Fruit fly (Drosophila melanogaster) whole organism, pupa: ENCODE measurements around the gene ATPsyngamma.
A peak's percentile ranks its signal among the peaks of the same experiment; 100 is the strongest.

ENCODE experiments used
- CG10348 ChIP-seq: fragments of 200-800 bp; sonication (Bioruptor generic); IDR thresholded peaks from 2 replicates; pipeline ENCODE4 v1.3.6; 2022; ENCODE audit warnings: missing biosample characterization, missing genetic modification characterization
- CG12605 ChIP-seq: fragments of 200-800 bp; sonication (Bioruptor generic); IDR thresholded peaks from 2 replicates; pipeline ENCODE4 v1.3.6; 2022; ENCODE audit warnings: missing biosample characterization, missing genetic modification characterization
- CG13204 ChIP-seq: fragments of 200-800 bp; sonication (Bioruptor generic); optimal IDR thresholded peaks from 2 replicates; lab custom pipeline; 2018; ENCODE audit warnings: missing biosample characterization, mild to moderate bottlenecking, missing genetic modification characterization, moderate library complexity
- CG14655 ChIP-seq: fragments of 200-800 bp; sonication (Bioruptor generic); optimal IDR thresholded peaks from 3 replicates; lab custom pipeline; 2017; ENCODE audit warnings: mild to moderate bottlenecking, missing biosample characterization, missing genetic modification reagents, missing genetic modification characterization
- CG15710 ChIP-seq: fragments of 200-800 bp; sonication (Bioruptor generic); optimal IDR thresholded peaks from 2 replicates; lab custom pipeline; 2018; ENCODE audit warnings: missing biosample characterization, mild to moderate bottlenecking, missing genetic modification characterization, moderate library complexity
- CG17806 ChIP-seq: fragments of 200-800 bp; sonication (Bioruptor generic); optimal IDR thresholded peaks from 2 replicates; lab custom pipeline; 2018; ENCODE audit warnings: missing biosample characterization, mild to moderate bottlenecking, missing genetic modification characterization, moderate library complexity
- CG32121 ChIP-seq: fragments of 200-800 bp; sonication (Bioruptor generic); IDR thresholded peaks from 2 replicates; pipeline ENCODE4 v1.3.6; 2022; ENCODE audit warnings: missing biosample characterization, missing genetic modification characterization
- CG34367 ChIP-seq: fragments of 200-800 bp; sonication (Bioruptor generic); optimal IDR thresholded peaks from 2 replicates; lab custom pipeline; 2018; ENCODE audit warnings: missing biosample characterization, mild to moderate bottlenecking, missing genetic modification characterization
- CG4496 ChIP-seq: fragments of 200-800 bp; sonication (Bioruptor generic); IDR thresholded peaks from 3 replicates; pipeline ENCODE4 v1.3.6; 2022; ENCODE audit warnings: missing biosample characterization, missing genetic modification characterization
- CG8159 ChIP-seq: fragments of 200-800 bp; sonication (Bioruptor generic); optimal IDR thresholded peaks from 3 replicates; lab custom pipeline; 2018; ENCODE audit warnings: missing biosample characterization, mild to moderate bottlenecking, missing genetic modification characterization, moderate library complexity
- CG8301 ChIP-seq: fragments of 200-800 bp; sonication (Bioruptor generic); optimal IDR thresholded peaks from 2 replicates; lab custom pipeline; 2018; ENCODE audit warnings: missing biosample characterization, mild to moderate bottlenecking, missing genetic modification characterization
- CG9948 ChIP-seq: fragments of 200-800 bp; sonication (Bioruptor generic); optimal IDR thresholded peaks from 2 replicates; lab custom pipeline; 2018; ENCODE audit warnings: missing biosample characterization, mild to moderate bottlenecking, missing genetic modification characterization, moderate library complexity
- D1 ChIP-seq: fragments of 200-800 bp; sonication (Bioruptor generic); optimal IDR thresholded peaks from 2 replicates; lab custom pipeline; 2018; ENCODE audit warnings: missing biosample characterization, mild to moderate bottlenecking, missing genetic modification characterization, moderate library complexity
- EcR ChIP-seq: fragments of 200-800 bp; sonication (Bioruptor generic); optimal IDR thresholded peaks from 3 replicates; lab custom pipeline; 2019; ENCODE audit warnings: missing biosample characterization, missing genetic modification characterization, mild to moderate bottlenecking, moderate library complexity, missing genetic modification reagents
- Ets98B ChIP-seq: fragments of 200-800 bp; sonication (Bioruptor generic); IDR thresholded peaks from 2 replicates; pipeline ENCODE4 v1.3.6; 2022; ENCODE audit warnings: missing biosample characterization, missing genetic modification characterization
- Pif1A ChIP-seq: fragments of 200-800 bp; sonication (Bioruptor generic); optimal IDR thresholded peaks from 3 replicates; lab custom pipeline; 2016; ENCODE audit warnings: missing biosample characterization, missing genetic modification characterization
- Pif1B ChIP-seq: fragments of 200-800 bp; sonication (Bioruptor generic); optimal IDR thresholded peaks from 3 replicates; lab custom pipeline; 2016; ENCODE audit warnings: missing biosample characterization, missing genetic modification characterization
- Snoo ChIP-seq: fragments of 200-800 bp; sonication (Bioruptor generic); optimal IDR thresholded peaks from 3 replicates; lab custom pipeline; 2017; ENCODE audit warnings: missing biosample characterization, mild to moderate bottlenecking, missing genetic modification characterization, inconsistent platforms
- fd96Ca ChIP-seq: fragments of 200-800 bp; sonication (Bioruptor generic); IDR thresholded peaks from 3 replicates; pipeline ENCODE4 v1.3.6; 2022; ENCODE audit warnings: missing biosample characterization, missing genetic modification characterization
- gl ChIP-seq: fragments of 200-800 bp; sonication (Bioruptor generic); optimal IDR thresholded peaks from 2 replicates; lab custom pipeline; 2018; ENCODE audit warnings: missing biosample characterization, mild to moderate bottlenecking, missing genetic modification characterization
- rn ChIP-seq: fragments of 200-800 bp; sonication (Bioruptor generic); IDR thresholded peaks from 2 replicates; pipeline ENCODE4 v1.3.6; 2022; ENCODE audit warnings: missing biosample characterization, missing genetic modification characterization

Gene ATPsyngamma

dm6 chr3R:29775755-29776686 lies 27.1 kb upstream of the ATPsyngamma start:
- TF ChIP-seq Pif1B (GFP tag; lab: Kevin White, UChicago): no peak
- TF ChIP-seq CG14655 (GFP tag; lab: Kevin White, UChicago): peak; percentile 7
- peak; percentile 7 for TF ChIP-seq CG9948 (tag; lab: Kevin White, UChicago)
- TF ChIP-seq CG8159 (tag; lab: Kevin White, UChicago): peak; percentile 59
- TF ChIP-seq CG17806 (tag; lab: Kevin White, UChicago): peak; percentile 5

dm6 chr3R:29774360-29775193 lies 25.6 kb upstream of the ATPsyngamma start:
- peak; percentile 26; the same call in 1 of the 2 replicates for TF ChIP-seq CG32121
- TF ChIP-seq CG13204: peak; percentile 50
- peak; percentile 41 for TF ChIP-seq EcR (GFP tag; lab: Kevin White, UChicago)
- no peak for TF ChIP-seq CG34367 (tag; lab: Kevin White, UChicago)
- peak; percentile 9 for TF ChIP-seq gl (tag; lab: Kevin White, UChicago)
- peak; percentile 47; the same call in 2 of the 3 replicates for TF ChIP-seq fd96Ca
- TF ChIP-seq Pif1B (GFP tag; lab: Kevin White, UChicago): no peak
- TF ChIP-seq D1: no peak
- TF ChIP-seq Ets98B (GFP tag; lab: Robert Waterston, UW): peak; percentile 56; the same call in 1 of the 2 replicates

- peak; percentile 84 for TF ChIP-seq CG14655 (GFP tag; lab: Kevin White, UChicago)
- TF ChIP-seq gl (tag; lab: Kevin White, UChicago): peak; percentile 50
- peak; percentile 80 for TF ChIP-seq CG8301 (tag; lab: Kevin White, UChicago)
- TF ChIP-seq CG34367 (tag; lab: Kevin White, UChicago): peak; percentile 78
- peak; percentile 53 for TF ChIP-seq CG13204
- peak; percentile 86 for TF ChIP-seq fd96Ca
- peak; percentile 68 for TF ChIP-seq CG17806 (tag; lab: Kevin White, UChicago)
- TF ChIP-seq CG4496 (GFP tag; lab: Robert Waterston, UW): peak; percentile 78; the same call in 2 of the 3 replicates
- TF ChIP-seq CG32121: peak; percentile 78
- TF ChIP-seq rn: peak; percentile 67; the same call in 1 of the 2 replicates
- TF ChIP-seq CG8159 (tag; lab: Kevin White, UChicago): peak; percentile 83
- TF ChIP-seq Snoo (tag; lab: Kevin White, UChicago): peak; percentile 4
- TF ChIP-seq CG10348 (GFP tag; lab: Robert Waterston, UW): peak; percentile 42
- TF ChIP-seq Ets98B (GFP tag; lab: Robert Waterston, UW): peak; percentile 43; the same call in 1 of the 2 replicates
- TF ChIP-seq Pif1B (GFP tag; lab: Kevin White, UChicago): peak; percentile 70
- no peak for TF ChIP-seq D1
- no peak for TF ChIP-seq EcR (GFP tag; lab: Kevin White, UChicago)
- TF ChIP-seq CG9948 (tag; lab: Kevin White, UChicago): peak; percentile 74
- peak; percentile 82 for TF ChIP-seq Pif1A (GFP tag; lab: Kevin White, UChicago)
- TF ChIP-seq CG12605: no peak
- peak; percentile 86 for TF ChIP-seq CG15710 (tag; lab: Kevin White, UChicago)
Observed at dm6 chr3R:29773833-29774324, 24.9 kb upstream of the ATPsyngamma start.

dm6 chr3R:29772795-29773331 lies 23.9 kb upstream of the ATPsyngamma start:
- TF ChIP-seq CG4496 (GFP tag; lab: Robert Waterston, UW): no peak; the same call in 2 of the 3 replicates
- peak; percentile 70 for TF ChIP-seq Ets98B (GFP tag; lab: Robert Waterston, UW)
- TF ChIP-seq CG32121: peak; percentile 78
- peak; percentile 19 for TF ChIP-seq CG15710 (tag; lab: Kevin White, UChicago)
- TF ChIP-seq Snoo (tag; lab: Kevin White, UChicago): no peak
- no peak for TF ChIP-seq CG8159 (tag; lab: Kevin White, UChicago)
- no peak for TF ChIP-seq CG34367 (tag; lab: Kevin White, UChicago)
- TF ChIP-seq CG14655 (GFP tag; lab: Kevin White, UChicago): no peak
- TF ChIP-seq EcR (GFP tag; lab: Kevin White, UChicago): peak; percentile 84
- peak; percentile 68 for TF ChIP-seq CG12605
- TF ChIP-seq CG8301 (tag; lab: Kevin White, UChicago): no peak
- TF ChIP-seq CG13204: peak; percentile 99
- no peak for TF ChIP-seq D1
- TF ChIP-seq rn: peak; percentile 33; the same call in 1 of the 2 replicates
- TF ChIP-seq CG9948 (tag; lab: Kevin White, UChicago): no peak
- TF ChIP-seq Pif1B (GFP tag; lab: Kevin White, UChicago): no peak
- peak; percentile 41 for TF ChIP-seq gl (tag; lab: Kevin White, UChicago)
- no peak for TF ChIP-seq Pif1A (GFP tag; lab: Kevin White, UChicago)
- TF ChIP-seq fd96Ca: peak; percentile 51; the same call in 2 of the 3 replicates
- TF ChIP-seq CG10348 (GFP tag; lab: Robert Waterston, UW): peak; percentile 54
- no peak for TF ChIP-seq CG17806 (tag; lab: Kevin White, UChicago)
